Fruit fly (Drosophila melanogaster): ENCODE data around the gene CG5516.
A peak's percentile ranks its signal among the peaks of the same experiment; 100 is the strongest.

Gene CG5516

DNA sequence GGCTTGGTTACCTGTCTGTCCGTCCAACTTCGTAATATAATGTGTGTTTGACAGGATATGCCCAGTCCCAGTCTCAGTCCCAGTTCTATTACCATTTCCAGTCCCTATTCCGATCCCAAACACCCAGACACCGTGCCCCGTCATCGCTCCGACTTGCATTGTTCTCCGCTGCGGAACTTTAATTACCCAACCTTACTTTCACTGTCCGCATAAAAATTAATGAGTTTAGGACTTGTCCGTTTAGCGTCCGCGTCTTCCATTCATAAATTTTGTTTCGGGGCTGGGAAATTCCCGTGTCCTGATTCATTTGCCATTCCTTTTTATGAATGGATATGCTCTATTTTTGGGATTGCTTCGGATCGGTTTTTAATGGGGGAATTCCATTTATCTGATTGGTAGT lies 24.7 kb downstream of the CG5516 start:
- TF ChIP-seq CG8478 (optimal IDR thresholded peaks at IDR 0.05) (no peak), CTCF (optimal IDR thresholded peaks at IDR 0.05) (no peak)

- TF ChIP-seq CG8478 (optimal IDR thresholded peaks at IDR 0.05) (no peak), CTCF (optimal IDR thresholded peaks at IDR 0.05) (no peak)
Measured at dm6 chr3R:15989217-15989921, 25.7 kb downstream of the CG5516 start.

dm6 chr3R:15991593-15991992 lies 27.9 kb downstream of the CG5516 start:
- TF ChIP-seq CTCF (optimal IDR thresholded peaks at IDR 0.05) (no peak), CG8478 (optimal IDR thresholded peaks at IDR 0.05) (no peak)

- TF ChIP-seq CG8478 (optimal IDR thresholded peaks at IDR 0.05) (no peak), CTCF (optimal IDR thresholded peaks at IDR 0.05) (no peak)
Measured at dm6 chr3R:15993139-15993804, 29.6 kb downstream of the CG5516 start.

DNA sequence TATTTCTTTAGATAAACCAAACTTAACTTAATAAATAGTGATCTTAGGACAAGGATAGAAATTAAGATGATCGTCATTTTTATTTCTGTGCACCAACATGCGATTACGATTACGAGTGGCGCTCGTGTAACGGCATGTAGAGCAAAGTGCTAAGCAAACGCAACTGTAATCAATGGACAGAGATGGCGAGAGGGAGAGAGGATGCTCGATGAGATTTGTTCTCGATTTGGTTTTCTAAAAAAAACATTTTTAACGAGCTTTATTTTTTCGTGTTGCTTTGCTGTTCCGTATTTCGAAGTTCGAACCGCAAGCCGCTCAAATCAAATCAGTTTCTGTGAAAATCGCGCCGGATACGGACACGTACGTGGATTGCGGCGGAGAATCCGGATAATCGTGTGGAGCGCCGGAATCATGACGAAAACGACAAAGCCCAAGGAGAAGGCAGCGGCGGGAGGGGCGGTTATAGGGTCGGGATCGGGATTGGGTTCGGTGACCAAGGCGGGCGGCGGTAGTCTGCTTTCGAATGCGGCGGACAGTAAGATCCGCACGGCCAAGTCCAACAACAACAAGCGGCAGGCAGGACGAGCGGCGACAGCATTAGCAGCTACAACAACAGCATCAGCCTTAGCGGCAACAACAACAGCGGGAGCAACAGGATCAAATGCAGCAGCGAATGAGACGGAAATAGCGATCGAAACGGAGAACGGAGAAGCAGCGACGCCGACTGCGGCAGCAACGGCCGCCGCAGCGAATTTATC lies 30.3 kb downstream of the CG5516 start:
- TF ChIP-seq CG8478 (optimal IDR thresholded peaks at IDR 0.05) (no peak), CTCF (optimal IDR thresholded peaks at IDR 0.05) (no peak)

- TF ChIP-seq CG8478 (optimal IDR thresholded peaks at IDR 0.05) (no peak), CTCF (optimal IDR thresholded peaks at IDR 0.05) (no peak)
Measured at dm6 chr3R:15994573-15994869, 30.8 kb downstream of the CG5516 start.

dm6 chr3R:15998972-15999721 lies 35.5 kb downstream of the CG5516 start:
- no peak for TF ChIP-seq CTCF (optimal IDR thresholded peaks at IDR 0.05)
- TF ChIP-seq CG8478 (optimal IDR thresholded peaks at IDR 0.05) = no peak

DNA sequence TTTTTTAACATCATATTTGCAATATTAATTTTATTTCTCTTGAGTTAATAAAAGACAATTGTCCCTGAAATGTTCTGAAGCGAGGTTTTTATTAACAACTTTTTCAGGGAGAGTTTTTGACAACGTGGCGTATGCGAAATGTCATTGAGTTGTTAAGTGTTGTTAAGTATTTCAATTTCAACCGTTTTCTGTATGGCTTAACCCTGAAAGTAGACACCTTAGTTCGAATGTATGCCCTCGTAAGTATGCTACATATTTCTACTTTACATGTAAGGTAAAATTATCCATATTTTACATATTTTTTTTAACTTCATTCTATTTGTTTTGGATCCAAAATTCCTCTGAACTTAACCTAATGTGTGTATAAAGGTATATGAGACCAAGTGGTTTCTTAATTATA lies 40.3 kb downstream of the CG5516 start:
- no peak for TF ChIP-seq CG8478 (optimal IDR thresholded peaks at IDR 0.05)
- peak; percentile 15 to 53 for TF ChIP-seq CTCF (optimal IDR thresholded peaks at IDR 0.05)

- TF ChIP-seq CG8478 (optimal IDR thresholded peaks at IDR 0.05) (peak; percentile 61), CTCF (optimal IDR thresholded peaks at IDR 0.05) (no peak)
Measured at dm6 chr3R:16004691-16005474, 41.2 kb downstream of the CG5516 start.

dm6 chr3R:16005943-16006342 lies 42.3 kb downstream of the CG5516 start:
- TF ChIP-seq CG8478 (optimal IDR thresholded peaks at IDR 0.05) (no peak), CTCF (optimal IDR thresholded peaks at IDR 0.05) (no peak)

dm6 chr3R:16006806-16007556 lies 43.3 kb downstream of the CG5516 start:
- TF ChIP-seq CG8478 (optimal IDR thresholded peaks at IDR 0.05) (no peak), CTCF (optimal IDR thresholded peaks at IDR 0.05) (no peak)

dm6 chr3R:16008300-16008699 lies 44.6 kb downstream of the CG5516 start:
- TF ChIP-seq CTCF (optimal IDR thresholded peaks at IDR 0.05) (no peak), CG8478 (optimal IDR thresholded peaks at IDR 0.05) (no peak)

DNA sequence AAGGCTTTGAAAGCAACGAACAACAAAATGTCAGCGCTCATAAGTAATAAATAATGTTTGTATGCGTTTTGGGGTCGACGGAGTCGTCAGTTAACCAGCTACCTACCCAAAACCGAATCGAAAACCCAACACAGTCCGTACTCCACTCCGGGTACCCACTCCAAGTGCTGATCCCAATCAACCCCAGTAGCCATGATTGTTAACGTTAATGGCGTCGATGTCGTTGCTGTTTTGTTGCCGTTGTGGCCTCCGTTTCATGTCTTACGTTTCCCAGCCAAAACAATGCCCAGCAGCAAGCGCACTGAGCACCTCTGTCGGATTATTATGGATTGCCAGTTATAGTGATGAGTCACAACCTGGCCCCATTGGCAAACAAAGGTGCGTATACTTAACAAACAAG lies 45.3 kb downstream of the CG5516 start, which contains the start of gene GATAe:
TSS of gene GATAe (plus strand) at position 76 of the 400 bp plus-strand sequence.
- TF ChIP-seq CTCF (optimal IDR thresholded peaks at IDR 0.05) (no peak), CG8478 (optimal IDR thresholded peaks at IDR 0.05) (no peak)

dm6 chr3R:16010009-16010505 lies 46.4 kb downstream of the CG5516 start:
- TF ChIP-seq CG8478 (optimal IDR thresholded peaks at IDR 0.05) = no peak
- TF ChIP-seq CTCF (optimal IDR thresholded peaks at IDR 0.05) = no peak

Data from S2 (cell line).